Fruit fly (Drosophila melanogaster): ENCODE data around the gene CG3587.

- peak; percentile 3 for TF ChIP-seq CG9948 (tag; optimal IDR thresholded peaks at IDR 0.05)
- TF ChIP-seq D1 (tag; optimal IDR thresholded peaks at IDR 0.05): no peak
- TF ChIP-seq CG14655 (GFP tag; optimal IDR thresholded peaks at IDR 0.05): peak; percentile 66
- peak; percentile 64 for TF ChIP-seq CG8301 (tag; optimal IDR thresholded peaks at IDR 0.05)
These were observed 26.1 kb downstream of the CG3587 start for dm6 chrX:1965979-1966778.

Measured in whole organism, pupa.